Worm (Caenorhabditis elegans): ENCODE results near the gene C28C12.1.

The C28C12.1 gene

DNA sequence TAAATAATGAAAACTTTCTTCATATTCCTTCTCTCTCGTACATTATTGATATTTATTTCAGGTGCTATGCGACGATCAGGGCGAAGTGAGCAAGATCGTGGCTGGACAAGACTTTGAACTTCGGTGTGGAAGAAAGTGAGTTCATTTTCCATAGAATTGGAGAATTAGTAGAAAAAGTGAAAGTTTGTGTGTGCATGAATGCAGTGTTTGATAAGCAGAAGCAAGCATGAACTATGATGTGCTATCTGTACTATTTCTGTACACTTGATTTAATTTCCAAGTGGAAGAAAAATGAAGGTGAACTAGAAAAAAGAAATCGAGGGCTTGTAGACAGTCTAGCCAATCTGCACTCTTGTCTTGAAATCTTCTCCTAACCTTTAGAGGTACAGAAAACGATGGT, 30.5 kb downstream of the C28C12.1 start (continued):
- TF ChIP-seq fkh-8 (tag; optimal IDR thresholded peaks at IDR 0.05) (no peak), jun-1 (tag; optimal IDR thresholded peaks at IDR 0.05) (no peak), nhr-20 (tag; optimal IDR thresholded peaks at IDR 0.05) (peak; percentile 18), nhr-12 (tag; optimal IDR thresholded peaks at IDR 0.05) (no peak), nhr-76 (tag; optimal IDR thresholded peaks at IDR 0.05) (no peak), tlp-1 (tag; optimal IDR thresholded peaks at IDR 0.05) (no peak), elt-2 (tag; optimal IDR thresholded peaks at IDR 0.05) (peak; percentile 76), lin-39 (tag; optimal IDR thresholded peaks at IDR 0.05) (no peak), ztf-11 (tag; optimal IDR thresholded peaks at IDR 0.05) (no peak), fkh-4 (tag; optimal IDR thresholded peaks at IDR 0.05; ENCODE audit: borderline replicate concordance) (no peak), nhr-84 (tag; optimal IDR thresholded peaks at IDR 0.05) (no peak), ceh-90 (tag; optimal IDR thresholded peaks at IDR 0.05) (no peak), nhr-71 (tag; optimal IDR thresholded peaks at IDR 0.05) (peak; percentile 8), mef-2 (tag; optimal IDR thresholded peaks at IDR 0.05) (no peak)

DNA sequence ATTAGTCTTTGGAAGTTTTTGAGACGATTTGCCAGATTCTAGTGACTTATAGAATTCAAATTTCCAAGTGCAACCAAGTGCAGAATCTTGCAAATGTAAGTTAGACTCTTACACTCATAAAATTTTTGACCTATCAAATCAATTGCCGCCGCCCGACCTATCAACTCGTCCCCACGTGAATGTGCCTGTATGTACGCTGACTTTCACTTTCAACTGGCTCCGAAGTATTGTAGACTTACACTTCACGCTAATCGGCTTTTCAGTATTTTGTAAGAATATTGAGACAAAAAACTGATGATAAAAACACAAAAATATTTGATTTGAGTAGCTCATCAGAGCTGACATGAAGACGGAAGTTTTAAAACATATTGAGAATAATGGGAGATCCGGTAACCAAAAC, 31.3 kb downstream of the C28C12.1 start:
- TF ChIP-seq elt-2 (tag; optimal IDR thresholded peaks at IDR 0.05) = peak; percentile 81
- TF ChIP-seq unc-30 (tag; optimal IDR thresholded peaks at IDR 0.05) = no peak
- peak in 1 of 2 experiments; percentile 14 for TF ChIP-seq lin-35 (GFP tag; optimal IDR thresholded peaks at IDR 0.05)
- TF ChIP-seq blmp-1 (tag; optimal IDR thresholded peaks at IDR 0.05) = peak; percentile 30
- no peak for TF ChIP-seq tbx-2 (tag; optimal IDR thresholded peaks at IDR 0.05)

DNA sequence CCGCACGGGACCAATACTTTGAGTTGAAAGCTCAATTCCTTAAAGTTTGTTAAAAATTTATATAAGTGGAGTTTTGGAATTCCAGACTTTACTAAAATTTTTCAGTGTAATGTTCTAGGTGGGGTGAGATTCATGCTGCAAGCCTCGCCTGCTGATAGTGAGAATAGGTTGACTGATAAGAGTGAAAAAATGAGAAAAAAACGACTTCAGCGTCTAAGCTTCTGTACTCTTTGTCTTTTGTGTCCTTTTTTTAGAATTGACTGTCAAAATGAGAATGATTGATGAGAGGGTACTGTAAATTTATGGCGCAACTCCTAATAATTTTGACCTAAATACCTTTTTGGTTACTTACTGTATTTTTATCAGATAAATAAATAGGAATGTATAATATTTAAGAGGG, 32.7 kb downstream of the C28C12.1 start:
- TF ChIP-seq jun-1 (tag; optimal IDR thresholded peaks at IDR 0.05) (no peak), nhr-85 (tag) (peak; percentile 23)

DNA sequence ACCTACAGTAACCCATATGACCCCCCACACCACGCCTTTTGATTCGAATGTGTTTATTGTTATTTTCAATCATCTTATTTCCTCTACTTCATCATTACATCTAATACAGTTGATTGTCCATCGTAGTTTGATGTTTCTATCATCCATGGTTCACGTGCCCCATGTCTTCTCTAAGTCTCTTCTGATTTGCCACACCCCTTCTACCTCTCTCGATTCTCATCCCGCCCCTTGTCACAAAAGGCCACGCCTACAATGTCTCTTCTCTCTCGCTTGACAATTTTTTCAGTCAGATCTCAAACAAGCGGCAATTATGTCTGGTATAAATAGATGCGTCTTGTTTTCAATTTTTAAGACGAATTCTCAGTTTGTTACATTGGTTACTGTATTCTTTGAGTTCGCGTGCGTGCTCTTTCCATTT, 33.5 kb downstream of the C28C12.1 start:
- TF ChIP-seq hlh-17 (GFP tag; optimal IDR thresholded peaks at IDR 0.05; ENCODE audit: borderline replicate concordance) = no peak
- TF ChIP-seq nhr-71 (tag; optimal IDR thresholded peaks at IDR 0.05) = peak; percentile 92
- TF ChIP-seq lin-14 (GFP tag; optimal IDR thresholded peaks at IDR 0.05) = peak; percentile 77
- no peak for TF ChIP-seq zag-1 (tag; optimal IDR thresholded peaks at IDR 0.05)
- no peak for TF ChIP-seq sptf-1 (tag; optimal IDR thresholded peaks at IDR 0.05)
- peak; percentile 8 for TF ChIP-seq xbp-1 (tag; optimal IDR thresholded peaks at IDR 0.05)
- TF ChIP-seq blmp-1 (tag; optimal IDR thresholded peaks at IDR 0.05) = peak; percentile 55
- no peak for TF ChIP-seq aha-1 (tag; optimal IDR thresholded peaks at IDR 0.05)
- no peak for TF ChIP-seq lin-15B (tag; optimal IDR thresholded peaks at IDR 0.05)
- no peak for TF ChIP-seq nhr-77 (tag; optimal IDR thresholded peaks at IDR 0.05)
- TF ChIP-seq egl-27 (tag; optimal IDR thresholded peaks at IDR 0.05) = no peak
- no peak for TF ChIP-seq C04F5.9 (tag; optimal IDR thresholded peaks at IDR 0.05)
- no peak for TF ChIP-seq fkh-8 (tag; optimal IDR thresholded peaks at IDR 0.05)
- no peak for TF ChIP-seq nhr-12 (tag; optimal IDR thresholded peaks at IDR 0.05)
- peak in 1 of 3 experiments; percentile 8 for TF ChIP-seq dpl-1 (GFP tag; optimal IDR thresholded peaks at IDR 0.05)
- no peak for TF ChIP-seq isw-1 (GFP tag; IDR thresholded peaks at IDR 0.05)
- no peak for TF ChIP-seq ceh-90 (tag; optimal IDR thresholded peaks at IDR 0.05)
- no peak for TF ChIP-seq aly-2 (tag; optimal IDR thresholded peaks at IDR 0.05)
- TF ChIP-seq pqm-1 (tag; optimal IDR thresholded peaks at IDR 0.05) = no peak
- TF ChIP-seq nhr-11 (tag; optimal IDR thresholded peaks at IDR 0.05) = no peak
- TF ChIP-seq nhr-85 (tag) = peak; percentile 94
- TF ChIP-seq lsy-2 (tag; optimal IDR thresholded peaks at IDR 0.05) = peak; percentile 56 to 57
- peak; percentile 31 for TF ChIP-seq C16A3.4 (tag; optimal IDR thresholded peaks at IDR 0.05)
- TF ChIP-seq nhr-28 (tag; optimal IDR thresholded peaks at IDR 0.05) = no peak
- no peak for TF ChIP-seq unc-30 (tag; optimal IDR thresholded peaks at IDR 0.05)
- no peak for TF ChIP-seq nhr-237 (tag; optimal IDR thresholded peaks at IDR 0.05)
- TF ChIP-seq ets-5 (GFP tag; IDR thresholded peaks at IDR 0.05) = no peak
- peak; percentile 36 to 93 for TF ChIP-seq mdl-1 (tag; optimal IDR thresholded peaks at IDR 0.05)
- TF ChIP-seq unc-130 (tag; optimal IDR thresholded peaks at IDR 0.05) = peak; percentile 43
- no peak for TF ChIP-seq mab-9 (GFP tag; IDR thresholded peaks at IDR 0.05)
- peak; percentile 92 for TF ChIP-seq nhr-20 (tag; optimal IDR thresholded peaks at IDR 0.05)
- peak; percentile 30 for TF ChIP-seq mep-1 (tag; optimal IDR thresholded peaks at IDR 0.05)
- TF ChIP-seq grh-1 (GFP tag; IDR thresholded peaks at IDR 0.05) = 0 out of 2 replicates have a peak, but pooled peaks have one; percentile 14
- TF ChIP-seq alr-1 (tag; optimal IDR thresholded peaks at IDR 0.05; ENCODE audit: borderline replicate concordance) = no peak
- TF ChIP-seq F16B12.6 (tag; optimal IDR thresholded peaks at IDR 0.05) = no peak
- TF ChIP-seq irx-1 (tag; optimal IDR thresholded peaks at IDR 0.05) = peak; percentile 5
- no peak for TF ChIP-seq fkh-4 (tag; optimal IDR thresholded peaks at IDR 0.05; ENCODE audit: borderline replicate concordance)
- no peak for TF ChIP-seq ztf-11 (tag; optimal IDR thresholded peaks at IDR 0.05)
